Worm (Caenorhabditis elegans): ENCODE measurements around the gene C12D8.13.

DNA sequence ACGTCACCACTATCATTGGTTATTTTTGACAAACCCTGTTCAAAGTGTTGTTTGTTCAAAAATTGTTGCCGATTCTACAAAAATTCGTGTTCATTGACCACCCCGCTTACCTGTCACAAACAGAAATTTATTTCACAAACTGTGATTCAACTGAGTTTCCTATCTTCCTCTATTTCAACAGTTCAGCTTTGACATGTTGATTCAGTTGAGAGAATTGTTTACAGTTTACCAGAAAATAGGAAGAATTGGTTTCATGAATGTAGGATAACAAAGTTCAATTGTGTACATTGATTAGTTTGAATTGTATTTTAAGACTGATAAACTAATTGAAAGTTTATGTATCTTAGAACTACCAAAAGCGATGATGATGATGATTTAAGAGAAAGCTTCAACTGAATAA, 25.1 kb upstream of the C12D8.13 start:
- TF ChIP-seq zag-1 (tag; optimal IDR thresholded peaks at IDR 0.05) (no peak), nhr-12 (tag; optimal IDR thresholded peaks at IDR 0.05) (no peak), R02D3.7 (tag; optimal IDR thresholded peaks at IDR 0.05) (no peak), mdl-1 (tag; optimal IDR thresholded peaks at IDR 0.05) (no peak), unc-55 (GFP tag; optimal IDR thresholded peaks at IDR 0.05) (no peak), egl-27 (tag; optimal IDR thresholded peaks at IDR 0.05) (no peak), lin-39 (tag; optimal IDR thresholded peaks at IDR 0.05) (no peak), nhr-237 (tag; optimal IDR thresholded peaks at IDR 0.05) (no peak), unc-62 (GFP tag; optimal IDR thresholded peaks at IDR 0.05) (no peak)

All from whole organism, L2 larva.